Worm (Caenorhabditis elegans) whole organism, L3 larva: Measurements from ENCODE around the gene ZK262.9.

ENCODE experiments used
- R02D3.7 ChIP-seq: fragments of 150-350 bp; optimal IDR thresholded peaks from 2 replicates; lab custom pipeline; 2014; ENCODE audit warnings: missing biosample characterization, missing genetic modification characterization
- ZK546.5 ChIP-seq: sonication (generic microtip); optimal IDR thresholded peaks from 2 replicates; lab custom pipeline; 2017; ENCODE audit warnings: missing biosample characterization, missing genetic modification characterization
- aly-2 ChIP-seq: fragments of 150-350 bp; optimal IDR thresholded peaks from 2 replicates; lab custom pipeline; 2014; ENCODE audit warnings: missing biosample characterization, missing genetic modification characterization
- ceh-9 ChIP-seq: sonication (generic microtip); optimal IDR thresholded peaks from 2 replicates; lab custom pipeline; 2018; ENCODE audit warnings: missing biosample characterization, missing genetic modification characterization
- daf-12 ChIP-seq: fragments of 150-350 bp; optimal IDR thresholded peaks from 2 replicates; lab custom pipeline; 2014; ENCODE audit warnings: missing biosample characterization, missing genetic modification reagents, missing genetic modification characterization
- elt-1 ChIP-seq: fragments of 150-350 bp; optimal IDR thresholded peaks from 2 replicates; lab custom pipeline; 2014; ENCODE audit warnings: missing biosample characterization, missing genetic modification characterization
- elt-2 ChIP-seq: sonication (generic microtip); optimal IDR thresholded peaks from 2 replicates; lab custom pipeline; 2016; ENCODE audit warnings: missing genetic modification reagents, mild to moderate bottlenecking, missing genetic modification characterization, missing compliant biosample characterization
- elt-3 ChIP-seq, 3 experiments: fragments of 150-350 bp in 1 of 3; sonication (generic microtip) in 2 of 3; optimal IDR thresholded peaks; 2 replicates in 2 of 3; 4 replicates in 1 of 3; lab custom pipeline; 2014 to 2017; ENCODE audit warnings: missing biosample characterization in 3 of 3, missing genetic modification characterization in 3 of 3
- eor-1 ChIP-seq, 2 experiments: fragments of 150-350 bp; optimal IDR thresholded peaks; 2 replicates each; lab custom pipeline; 2014 to 2018; ENCODE audit warnings: missing biosample characterization in 2 of 2, missing genetic modification characterization in 2 of 2
- fkh-10 ChIP-seq: sonication (generic microtip); optimal IDR thresholded peaks from 2 replicates; lab custom pipeline; 2017; ENCODE audit warnings: missing biosample characterization, missing genetic modification reagents, missing genetic modification characterization
- fos-1 ChIP-seq: fragments of 150-350 bp; optimal IDR thresholded peaks from 2 replicates; lab custom pipeline; 2014; ENCODE audit warnings: missing biosample characterization, missing genetic modification characterization
- hmg-11 ChIP-seq: sonication (generic microtip); optimal IDR thresholded peaks from 2 replicates; lab custom pipeline; 2016; ENCODE audit warnings: missing genetic modification characterization, missing compliant biosample characterization
- lin-15B ChIP-seq: fragments of 150-350 bp; optimal IDR thresholded peaks from 2 replicates; lab custom pipeline; 2014; ENCODE audit warnings: missing biosample characterization, missing genetic modification characterization
- lsy-12 ChIP-seq: sonication (generic microtip); optimal IDR thresholded peaks from 2 replicates; lab custom pipeline; 2016; ENCODE audit warnings: mild to moderate bottlenecking, missing genetic modification characterization, missing compliant biosample characterization
- mdl-1 ChIP-seq: fragments of 150-350 bp; optimal IDR thresholded peaks from 2 replicates; lab custom pipeline; 2014; ENCODE audit warnings: missing biosample characterization, missing genetic modification characterization
- nfya-1 ChIP-seq: sonication (generic microtip); optimal IDR thresholded peaks from 2 replicates; lab custom pipeline; 2017; ENCODE audit warnings: missing genetic modification characterization, mild to moderate bottlenecking, missing compliant biosample characterization, antibody characterized with exemption, moderate library complexity; ENCODE audit not compliant: insufficient read depth
- nhr-11 ChIP-seq: fragments of 150-350 bp; optimal IDR thresholded peaks from 2 replicates; lab custom pipeline; 2014; ENCODE audit warnings: missing biosample characterization, missing genetic modification characterization
- nhr-12 ChIP-seq: fragments of 150-350 bp; optimal IDR thresholded peaks from 2 replicates; lab custom pipeline; 2014; ENCODE audit warnings: missing biosample characterization, missing genetic modification characterization
- nhr-237 ChIP-seq: fragments of 150-350 bp; optimal IDR thresholded peaks from 2 replicates; lab custom pipeline; 2014; ENCODE audit warnings: missing biosample characterization, missing genetic modification characterization
- nhr-25 ChIP-seq: sonication (generic microtip); optimal IDR thresholded peaks from 2 replicates; lab custom pipeline; 2017; ENCODE audit warnings: missing biosample characterization, missing genetic modification characterization
- nhr-28 ChIP-seq: fragments of 150-350 bp; optimal IDR thresholded peaks from 2 replicates; lab custom pipeline; 2014; ENCODE audit warnings: missing biosample characterization, missing genetic modification characterization
- nhr-43 ChIP-seq: sonication (generic microtip); optimal IDR thresholded peaks from 2 replicates; lab custom pipeline; 2016; ENCODE audit warnings: mild to moderate bottlenecking, missing genetic modification characterization, missing compliant biosample characterization; ENCODE audit not compliant: poor library complexity, severe bottlenecking
- nhr-67 ChIP-seq: fragments of 150-350 bp; optimal IDR thresholded peaks from 2 replicates; lab custom pipeline; 2014; ENCODE audit warnings: missing biosample characterization, missing genetic modification characterization
- nhr-76 ChIP-seq: fragments of 150-350 bp; sonication (generic microtip); optimal IDR thresholded peaks from 5 replicates; lab custom pipeline; 2014; ENCODE audit warnings: missing biosample characterization, missing genetic modification characterization
- nhr-77 ChIP-seq: fragments of 150-350 bp; optimal IDR thresholded peaks from 2 replicates; lab custom pipeline; 2014; ENCODE audit warnings: missing biosample characterization, missing genetic modification characterization
- pha-4 ChIP-seq: fragments of 150-350 bp; optimal IDR thresholded peaks from 2 replicates; lab custom pipeline; 2014; ENCODE audit warnings: missing biosample characterization, missing genetic modification reagents, missing genetic modification characterization
- pqm-1 ChIP-seq: fragments of 150-350 bp; optimal IDR thresholded peaks from 2 replicates; lab custom pipeline; 2017; ENCODE audit warnings: missing biosample characterization, missing genetic modification characterization, inconsistent platforms
- sea-2 ChIP-seq: fragments of 150-350 bp; sonication (generic microtip); optimal IDR thresholded peaks from 4 replicates; lab custom pipeline; 2014; ENCODE audit warnings: missing biosample characterization, missing genetic modification reagents, missing genetic modification characterization
- skn-1 ChIP-seq: fragments of 150-350 bp; optimal IDR thresholded peaks from 2 replicates; lab custom pipeline; 2014; ENCODE audit warnings: missing biosample characterization, missing genetic modification characterization
- snpc-4 ChIP-seq: fragments of 150-350 bp; optimal IDR thresholded peaks from 2 replicates; lab custom pipeline; 2014; ENCODE audit warnings: missing biosample characterization, missing genetic modification characterization
- tbx-2 ChIP-seq: sonication (generic microtip); optimal IDR thresholded peaks from 2 replicates; lab custom pipeline; 2016; ENCODE audit warnings: mild to moderate bottlenecking, missing genetic modification characterization, missing compliant biosample characterization
- unc-39 ChIP-seq: sonication (generic microtip); optimal IDR thresholded peaks from 4 replicates; lab custom pipeline; 2017; ENCODE audit warnings: missing biosample characterization, missing genetic modification characterization
- unc-62 ChIP-seq: fragments of 150-350 bp; sonication (generic microtip); optimal IDR thresholded peaks from 4 replicates; lab custom pipeline; 2014; ENCODE audit warnings: missing biosample characterization, missing genetic modification reagents, missing genetic modification characterization
- ztf-4 ChIP-seq: fragments of 150-350 bp; optimal IDR thresholded peaks from 2 replicates; lab custom pipeline; 2014; ENCODE audit warnings: missing biosample characterization, missing genetic modification characterization

Gene ZK262.9

DNA sequence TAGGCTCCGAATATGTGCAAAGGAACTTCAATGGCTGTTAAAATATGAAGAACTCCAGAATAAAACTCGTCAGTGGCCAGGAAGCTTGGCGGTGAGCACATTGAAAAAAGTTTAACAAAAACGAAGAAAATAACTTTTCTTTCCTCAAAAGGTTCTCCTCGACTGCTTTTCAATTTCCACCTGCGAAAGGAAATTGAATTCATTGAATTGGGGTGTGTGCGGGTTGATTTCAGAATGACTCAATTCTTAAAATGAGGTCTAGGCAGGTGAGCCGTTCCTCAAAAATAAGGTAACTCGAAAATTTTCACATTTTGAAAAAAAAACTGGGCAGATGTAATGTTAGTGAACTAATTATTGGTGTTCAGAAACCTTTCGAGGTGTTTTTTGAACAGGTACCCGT is 33.8 kb downstream of the ZK262.9 start, which contains the start of gene srh-182:
Gene srh-182, minus strand, starts transcription at position 101 of the 400 bp plus-strand sequence.
- TF ChIP-seq nhr-43 (tag; lab: Kevin White, UChicago) (no peak), unc-62 (no peak), pha-4 (tag; lab: Kevin White, UChicago) (no peak), tbx-2 (no peak), snpc-4 (tag; lab: Kevin White, UChicago) (no peak), nfya-1 (tag; lab: Kevin White, UChicago) (no peak), elt-1 (tag; lab: Kevin White, UChicago) (no peak), pqm-1 (tag; lab: Kevin White, UChicago) (no peak), elt-3 (tag; optimal IDR thresholded peaks at IDR 0.05; lab: Kevin White, UChicago) (no peak), nhr-12 (tag; lab: Kevin White, UChicago) (no peak), lsy-12 (tag; lab: Kevin White, UChicago) (no peak), eor-1 (tag; optimal IDR thresholded peaks at IDR 0.05; lab: Kevin White, UChicago) (no peak), fkh-10 (GFP tag; lab: Kevin White, UChicago) (no peak), ztf-4 (tag; lab: Kevin White, UChicago) (no peak), nhr-11 (no peak)
- TF ChIP-seq, all 47 proteins: peak for 0

DNA sequence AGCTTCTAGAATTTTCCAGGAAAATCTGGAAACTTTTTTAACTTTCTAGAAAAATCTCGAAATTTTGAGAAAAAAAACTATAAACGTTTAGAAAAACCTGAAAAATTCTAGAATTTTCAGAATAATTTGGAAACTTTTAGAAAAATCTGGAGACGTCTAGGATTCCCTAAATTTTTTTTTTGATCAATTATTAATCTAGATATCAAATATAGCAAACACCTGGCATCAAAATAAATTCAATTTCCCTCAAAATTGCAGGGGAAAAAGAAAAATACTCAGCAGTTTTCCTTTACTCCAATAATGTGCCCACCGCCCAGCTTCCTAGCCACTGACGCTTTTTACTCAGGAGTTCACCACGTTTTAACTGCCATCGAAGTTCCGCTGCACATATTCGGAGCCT is 34.7 kb downstream of the ZK262.9 start, which contains the start of gene srh-181:
Gene srh-181, plus strand, starts transcription at position 301 of the 400 bp plus-strand sequence.
- no peak for TF ChIP-seq nhr-11
- no peak for TF ChIP-seq ceh-9 (tag; lab: Kevin White, UChicago)
- TF ChIP-seq skn-1 (tag; lab: Kevin White, UChicago), result no peak

DNA sequence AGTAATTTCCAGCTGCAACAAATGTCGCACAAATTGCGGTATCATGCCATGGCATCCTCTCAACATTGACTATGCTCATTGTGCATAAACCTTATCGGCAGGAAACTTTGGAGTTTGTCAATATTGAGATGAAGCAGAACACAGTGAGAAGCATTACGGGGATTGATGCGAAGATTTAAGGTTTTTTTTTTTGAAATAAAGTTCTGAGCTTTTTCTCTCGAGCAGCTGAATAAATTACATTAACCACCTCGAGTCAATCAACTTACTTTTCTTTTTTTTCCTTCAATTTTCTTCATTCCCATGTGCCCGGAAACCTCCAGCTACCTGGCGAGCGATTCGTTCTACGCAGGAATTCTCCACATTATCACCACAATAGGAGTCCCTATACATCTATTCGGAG is 36.5 kb downstream of the ZK262.9 start, which contains the start of gene srh-179:
Gene srh-179, plus strand, starts transcription at position 301 of the 400 bp plus-strand sequence.
- TF ChIP-seq mdl-1 (tag; lab: Kevin White, UChicago) (no peak), aly-2 (tag; lab: Kevin White, UChicago) (no peak), lin-15B (tag; lab: Kevin White, UChicago) (no peak), nhr-11 (no peak), nhr-77 (tag; lab: Kevin White, UChicago) (no peak), fos-1 (tag; lab: Kevin White, UChicago) (no peak), elt-2 (no peak), nhr-25 (tag; lab: Kevin White, UChicago) (no peak), snpc-4 (tag; lab: Kevin White, UChicago) (no peak), nhr-12 (tag; lab: Kevin White, UChicago) (no peak)

DNA sequence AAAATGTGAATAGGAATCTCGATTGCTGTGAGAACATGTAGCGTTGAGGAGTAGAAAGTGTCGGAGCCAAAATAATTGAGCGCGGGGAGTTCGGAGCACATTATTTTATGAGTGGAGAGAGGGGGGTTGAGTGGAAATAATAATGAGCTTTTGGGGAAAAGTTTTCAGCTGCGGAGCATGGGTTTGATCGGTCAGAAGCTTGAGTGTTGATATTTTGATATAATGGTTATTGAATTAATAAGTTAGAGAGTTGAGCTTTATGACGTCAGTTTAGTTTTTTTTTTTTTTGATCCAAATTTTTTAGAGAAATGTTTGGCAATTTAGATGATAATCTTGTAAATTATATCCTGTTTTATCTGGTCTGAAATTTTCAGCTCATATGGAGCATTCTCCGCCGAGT is 40.7 kb downstream of the ZK262.9 start, which contains the start of gene srh-178:
Gene srh-178, minus strand, starts transcription at position 101 of the 400 bp plus-strand sequence.
- TF ChIP-seq unc-39 (tag; lab: Kevin White, UChicago) (no peak), lsy-12 (tag; lab: Kevin White, UChicago) (no peak), skn-1 (tag; lab: Kevin White, UChicago) (no peak), nhr-67 (tag; lab: Kevin White, UChicago) (no peak), nhr-76 (no peak)

DNA sequence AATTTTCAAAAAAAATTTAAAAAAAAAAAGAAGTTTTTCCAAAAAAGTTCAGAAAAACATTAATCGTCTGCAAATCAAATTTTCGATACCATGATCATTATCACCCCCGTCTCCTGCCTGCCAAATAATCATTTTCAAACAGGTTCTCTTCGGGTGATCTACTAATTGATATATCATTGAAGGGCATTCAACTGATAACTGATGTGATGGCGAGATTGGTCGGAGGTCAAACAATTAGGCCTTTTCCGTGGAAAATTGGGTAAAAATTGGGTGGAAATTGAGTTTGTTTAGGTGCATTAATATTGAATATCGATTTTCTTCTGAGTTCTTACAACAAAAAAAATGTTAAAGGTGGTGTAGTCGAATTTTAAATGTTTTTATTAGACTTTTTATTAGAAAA is 47.6 kb downstream of the ZK262.9 start, which contains the start of gene Y51A2D.18:
Gene Y51A2D.18, minus strand, starts transcription at position 101 of the 400 bp plus-strand sequence.
- TF ChIP-seq unc-39 (tag; lab: Kevin White, UChicago), result no peak
- TF ChIP-seq nhr-25 (tag; lab: Kevin White, UChicago), result no peak
- no peak for TF ChIP-seq skn-1 (tag; lab: Kevin White, UChicago)
- TF ChIP-seq tbx-2, result no peak
- no peak for TF ChIP-seq ZK546.5 (tag; lab: Kevin White, UChicago)
- no peak for TF ChIP-seq elt-3 (tag; optimal IDR thresholded peaks at IDR 0.05; lab: Kevin White, UChicago)
- TF ChIP-seq hmg-11 (tag; lab: Kevin White, UChicago), result no peak
- no peak for TF ChIP-seq R02D3.7 (tag; lab: Kevin White, UChicago)
- TF ChIP-seq nhr-28 (tag; lab: Kevin White, UChicago), result no peak
- TF ChIP-seq sea-2 (GFP tag; lab: Kevin White, UChicago), result no peak
- no peak for TF ChIP-seq daf-12 (tag; lab: Kevin White, UChicago)
- no peak for TF ChIP-seq nhr-237 (tag; lab: Kevin White, UChicago)
- TF ChIP-seq ceh-9 (tag; lab: Kevin White, UChicago), result no peak
- TF ChIP-seq fos-1 (tag; lab: Kevin White, UChicago), result no peak
- TF ChIP-seq nhr-77 (tag; lab: Kevin White, UChicago), result no peak
- TF ChIP-seq nhr-11, result no peak
- no peak for TF ChIP-seq eor-1 (tag; optimal IDR thresholded peaks at IDR 0.05; lab: Kevin White, UChicago)
- no peak for TF ChIP-seq snpc-4 (tag; lab: Kevin White, UChicago)
- TF ChIP-seq lin-15B (tag; lab: Kevin White, UChicago), result no peak
